Fruit fly (Drosophila melanogaster) whole organism, embryonic: ENCODE results near the gene CG2444.

ENCODE experiments used
- Adf1 ChIP-seq: fragments of 200-800 bp; sonication (Bioruptor generic); IDR thresholded peaks from 2 replicates; pipeline ENCODE4 v1.3.6; 2022; ENCODE audit warnings: missing biosample characterization, missing genetic modification characterization
- CG10366 ChIP-seq: fragments of 200-800 bp; sonication (Bioruptor generic); IDR thresholded peaks from 2 replicates; pipeline ENCODE4 v1.3.6; 2022; ENCODE audit warnings: missing biosample characterization, missing genetic modification characterization
- CG10431 ChIP-seq: fragments of 200-800 bp; sonication (Bioruptor generic); optimal IDR thresholded peaks from 3 replicates; lab custom pipeline; 2018; ENCODE audit warnings: missing biosample characterization, mild to moderate bottlenecking, missing genetic modification characterization
- CG12299 ChIP-seq: fragments of 200-800 bp; sonication (Bioruptor generic); optimal IDR thresholded peaks from 2 replicates; lab custom pipeline; 2018; ENCODE audit warnings: missing biosample characterization, mild to moderate bottlenecking, missing genetic modification characterization
- CG12744 ChIP-seq: fragments of 200-800 bp; sonication (Bioruptor generic); optimal IDR thresholded peaks from 2 replicates; lab custom pipeline; 2016; ENCODE audit warnings: missing biosample characterization, missing genetic modification characterization
- CG14710 ChIP-seq: fragments of 200-800 bp; sonication (Bioruptor generic); optimal IDR thresholded peaks from 3 replicates; lab custom pipeline; 2019; ENCODE audit warnings: missing biosample characterization, mild to moderate bottlenecking, missing genetic modification characterization, moderate library complexity
- CG15479 ChIP-seq: fragments of 200-800 bp; sonication (Bioruptor generic); optimal IDR thresholded peaks from 3 replicates; lab custom pipeline; 2019; ENCODE audit warnings: missing biosample characterization, mild to moderate bottlenecking, missing genetic modification characterization, moderate library complexity
- CG1647 ChIP-seq: fragments of 200-800 bp; sonication (Bioruptor generic); optimal IDR thresholded peaks from 3 replicates; lab custom pipeline; 2016; ENCODE audit warnings: missing biosample characterization, missing genetic modification characterization
- CG16779 ChIP-seq: fragments of 200-800 bp; sonication (Bioruptor generic); IDR thresholded peaks from 2 replicates; pipeline ENCODE4 v1.3.6; 2022; ENCODE audit warnings: missing biosample characterization, missing genetic modification characterization
- CG17186 ChIP-seq: fragments of 200-800 bp; sonication (Bioruptor generic); optimal IDR thresholded peaks from 3 replicates; lab custom pipeline; 2017; ENCODE audit warnings: missing biosample characterization, missing genetic modification reagents, missing genetic modification characterization
- CG17568 ChIP-seq: fragments of 200-800 bp; sonication (Bioruptor generic); optimal IDR thresholded peaks from 2 replicates; lab custom pipeline; 2018; ENCODE audit warnings: missing biosample characterization, mild to moderate bottlenecking, missing genetic modification characterization, moderate library complexity
- CG18764 ChIP-seq: fragments of 200-800 bp; sonication (Bioruptor generic); optimal IDR thresholded peaks from 3 replicates; lab custom pipeline; 2016; ENCODE audit warnings: missing biosample characterization, missing genetic modification characterization
- CG4730 ChIP-seq: fragments of 200-800 bp; sonication (Bioruptor generic); IDR thresholded peaks from 2 replicates; pipeline ENCODE4 v1.3.6; 2022; ENCODE audit warnings: missing biosample characterization, missing genetic modification characterization
- CG6791 ChIP-seq: fragments of 200-800 bp; sonication (Bioruptor generic); IDR thresholded peaks from 3 replicates; pipeline ENCODE4 v1.3.6; 2022; ENCODE audit warnings: missing biosample characterization, missing genetic modification characterization; ENCODE audit not compliant: partially characterized antibody
- CG7556 ChIP-seq: fragments of 200-800 bp; sonication (Bioruptor generic); optimal IDR thresholded peaks from 2 replicates; lab custom pipeline; 2017; ENCODE audit warnings: missing biosample characterization, mild to moderate bottlenecking, missing genetic modification characterization
- Camta ChIP-seq: fragments of 200-800 bp; sonication (Bioruptor generic); optimal IDR thresholded peaks from 2 replicates; lab custom pipeline; 2016; ENCODE audit warnings: missing biosample characterization, missing genetic modification characterization
- CoRest ChIP-seq: fragments of 200-800 bp; sonication (Bioruptor generic); optimal IDR thresholded peaks from 3 replicates; lab custom pipeline; 2018; ENCODE audit warnings: missing biosample characterization, mild to moderate bottlenecking, missing genetic modification characterization, moderate library complexity
- Dek ChIP-seq: fragments of 200-800 bp; sonication (Bioruptor generic); optimal IDR thresholded peaks from 3 replicates; lab custom pipeline; 2019; ENCODE audit warnings: missing biosample characterization, mild to moderate bottlenecking, missing genetic modification characterization, moderate library complexity
- Dip2 ChIP-seq: fragments of 200-800 bp; sonication (Bioruptor generic); IDR thresholded peaks from 2 replicates; pipeline ENCODE4 v1.3.6; 2022; ENCODE audit warnings: missing biosample characterization, missing genetic modification characterization
- Dip3 ChIP-seq: fragments of 200-800 bp; sonication (Bioruptor generic); optimal IDR thresholded peaks from 3 replicates; lab custom pipeline; 2016; ENCODE audit warnings: missing biosample characterization, missing genetic modification characterization
- Dref ChIP-seq: fragments of 200-800 bp; sonication (Bioruptor generic); IDR thresholded peaks from 2 replicates; pipeline ENCODE4 v1.3.6; 2022; ENCODE audit warnings: missing biosample characterization, missing genetic modification characterization
- HHEX ChIP-seq: fragments of 200-800 bp; sonication (Bioruptor generic); optimal IDR thresholded peaks from 3 replicates; lab custom pipeline; 2017; ENCODE audit warnings: missing biosample characterization, mild to moderate bottlenecking, missing genetic modification characterization, missing genetic modification reagents
- Meics ChIP-seq: fragments of 200-800 bp; sonication (Bioruptor generic); optimal IDR thresholded peaks from 2 replicates; lab custom pipeline; 2017; ENCODE audit warnings: missing biosample characterization, mild to moderate bottlenecking, missing genetic modification characterization
- Side ChIP-seq: fragments of 200-800 bp; sonication (Bioruptor generic); optimal IDR thresholded peaks from 2 replicates; lab custom pipeline; 2016; ENCODE audit warnings: missing biosample characterization, missing genetic modification characterization
- Sox102F ChIP-seq: fragments of 200-800 bp; sonication (Bioruptor generic); optimal IDR thresholded peaks from 2 replicates; lab custom pipeline; 2018; ENCODE audit warnings: missing biosample characterization, mild to moderate bottlenecking, missing genetic modification characterization, moderate library complexity
- Sry-δ ChIP-seq: fragments of 200-800 bp; sonication (Bioruptor generic); optimal IDR thresholded peaks from 2 replicates; lab custom pipeline; 2016; ENCODE audit warnings: missing biosample characterization, missing genetic modification characterization
- cg ChIP-seq: fragments of 200-800 bp; sonication (Bioruptor generic); optimal IDR thresholded peaks from 3 replicates; lab custom pipeline; 2019; ENCODE audit warnings: missing biosample characterization, mild to moderate bottlenecking, missing genetic modification characterization, moderate library complexity
- crc ChIP-seq: fragments of 200-800 bp; sonication (Bioruptor generic); optimal IDR thresholded peaks from 2 replicates; lab custom pipeline; 2016; ENCODE audit warnings: missing biosample characterization, missing genetic modification characterization
- crol ChIP-seq: fragments of 200-800 bp; sonication (Bioruptor generic); IDR thresholded peaks from 2 replicates; pipeline ENCODE4 v1.3.6; 2022; ENCODE audit warnings: missing biosample characterization, missing genetic modification characterization
- dm ChIP-seq: fragments of 200-800 bp; sonication (Bioruptor generic); optimal IDR thresholded peaks from 3 replicates; lab custom pipeline; 2016; ENCODE audit warnings: missing biosample characterization, missing genetic modification characterization
- dmrt99B ChIP-seq: fragments of 200-800 bp; sonication (Bioruptor generic); optimal IDR thresholded peaks from 2 replicates; lab custom pipeline; 2018; ENCODE audit warnings: missing biosample characterization, mild to moderate bottlenecking, missing genetic modification characterization, moderate library complexity
- fd102C ChIP-seq: fragments of 200-800 bp; sonication (Bioruptor generic); optimal IDR thresholded peaks from 2 replicates; lab custom pipeline; 2018; ENCODE audit warnings: missing biosample characterization, mild to moderate bottlenecking, missing genetic modification characterization, moderate library complexity
- ind ChIP-seq: fragments of 200-800 bp; sonication (Bioruptor generic); optimal IDR thresholded peaks from 3 replicates; lab custom pipeline; 2016; ENCODE audit warnings: missing biosample characterization, missing genetic modification characterization
- luna ChIP-seq: fragments of 200-800 bp; sonication (Bioruptor generic); optimal IDR thresholded peaks from 2 replicates; lab custom pipeline; 2016; ENCODE audit warnings: missing biosample characterization, missing genetic modification characterization
- mam ChIP-seq: fragments of 200-800 bp; sonication (Bioruptor generic); optimal IDR thresholded peaks from 3 replicates; lab custom pipeline; 2016; ENCODE audit warnings: missing biosample characterization, missing genetic modification characterization
- mld ChIP-seq: fragments of 200-800 bp; sonication (Bioruptor generic); IDR thresholded peaks from 3 replicates; pipeline ENCODE4 v1.3.6; 2022; ENCODE audit warnings: missing biosample characterization, missing genetic modification characterization; ENCODE audit not compliant: partially characterized antibody
- nmo ChIP-seq: fragments of 200-800 bp; sonication (Bioruptor generic); optimal IDR thresholded peaks from 2 replicates; lab custom pipeline; 2018; ENCODE audit warnings: missing biosample characterization, mild to moderate bottlenecking, missing genetic modification characterization, moderate library complexity
- pan ChIP-seq, 4 experiments: fragments of >200 bp in 3 of 4; fragments of 200-800 bp in 1 of 4; sonication (Bioruptor generic) in 1 of 4; optimal IDR thresholded peaks in 3 of 4; IDR thresholded peaks in 1 of 4; 2 replicates each; pipeline versions ENCODE4 v1.3.6 to Lab custom; 2017 to 2022; ENCODE audit warnings: missing biosample characterization in 2 of 4, missing genetic modification characterization in 2 of 4, mixed read lengths in 1 of 4
- pros ChIP-seq: fragments of 200-800 bp; sonication (Bioruptor generic); optimal IDR thresholded peaks from 3 replicates; lab custom pipeline; 2019; ENCODE audit warnings: missing biosample characterization, mild to moderate bottlenecking, missing genetic modification characterization, moderate library complexity
- salm ChIP-seq: fragments of 200-800 bp; sonication (Bioruptor generic); optimal IDR thresholded peaks from 2 replicates; lab custom pipeline; 2018; ENCODE audit warnings: missing biosample characterization, mild to moderate bottlenecking, missing genetic modification characterization
- sens-2 ChIP-seq: fragments of 200-800 bp; sonication (Bioruptor generic); IDR thresholded peaks from 2 replicates; pipeline ENCODE4 v1.3.6; 2022; ENCODE audit warnings: missing biosample characterization, missing genetic modification characterization
- sna ChIP-seq: fragments of 200-800 bp; sonication (Bioruptor generic); IDR thresholded peaks from 2 replicates; pipeline ENCODE4 v1.3.6; 2022; ENCODE audit warnings: missing biosample characterization, missing genetic modification characterization; ENCODE audit not compliant: partially characterized antibody
- sqz ChIP-seq: fragments of 200-800 bp; sonication (Bioruptor generic); optimal IDR thresholded peaks from 3 replicates; lab custom pipeline; 2018; ENCODE audit warnings: missing biosample characterization, mild to moderate bottlenecking, missing genetic modification characterization
- tin ChIP-seq: fragments of 200-800 bp; sonication (Bioruptor generic); optimal IDR thresholded peaks from 3 replicates; lab custom pipeline; 2016; ENCODE audit warnings: missing biosample characterization, missing genetic modification characterization
- toy ChIP-seq: fragments of 200-800 bp; sonication (Bioruptor generic); IDR thresholded peaks from 2 replicates; pipeline ENCODE4 v1.3.6; 2022; ENCODE audit warnings: missing biosample characterization, missing genetic modification characterization
- trem ChIP-seq: fragments of 200-800 bp; optimal IDR thresholded peaks from 3 replicates; lab custom pipeline; 2019; ENCODE audit warnings: missing biosample characterization, mild to moderate bottlenecking, missing genetic modification characterization, moderate library complexity
- ttk ChIP-seq: fragments of 200-800 bp; sonication (Bioruptor generic); IDR thresholded peaks from 2 replicates; pipeline ENCODE4 v2.1.2; 2022; ENCODE audit warnings: missing biosample characterization, missing genetic modification characterization
- tx ChIP-seq: fragments of 200-800 bp; sonication (Bioruptor generic); optimal IDR thresholded peaks from 2 replicates; lab custom pipeline; 2016; ENCODE audit warnings: missing biosample characterization, missing genetic modification characterization
- wor ChIP-seq: fragments of 200-800 bp; sonication (Bioruptor generic); IDR thresholded peaks from 2 replicates; pipeline ENCODE4 v1.3.6; 2022; ENCODE audit warnings: missing biosample characterization, missing genetic modification characterization

CG2444 gene

DNA sequence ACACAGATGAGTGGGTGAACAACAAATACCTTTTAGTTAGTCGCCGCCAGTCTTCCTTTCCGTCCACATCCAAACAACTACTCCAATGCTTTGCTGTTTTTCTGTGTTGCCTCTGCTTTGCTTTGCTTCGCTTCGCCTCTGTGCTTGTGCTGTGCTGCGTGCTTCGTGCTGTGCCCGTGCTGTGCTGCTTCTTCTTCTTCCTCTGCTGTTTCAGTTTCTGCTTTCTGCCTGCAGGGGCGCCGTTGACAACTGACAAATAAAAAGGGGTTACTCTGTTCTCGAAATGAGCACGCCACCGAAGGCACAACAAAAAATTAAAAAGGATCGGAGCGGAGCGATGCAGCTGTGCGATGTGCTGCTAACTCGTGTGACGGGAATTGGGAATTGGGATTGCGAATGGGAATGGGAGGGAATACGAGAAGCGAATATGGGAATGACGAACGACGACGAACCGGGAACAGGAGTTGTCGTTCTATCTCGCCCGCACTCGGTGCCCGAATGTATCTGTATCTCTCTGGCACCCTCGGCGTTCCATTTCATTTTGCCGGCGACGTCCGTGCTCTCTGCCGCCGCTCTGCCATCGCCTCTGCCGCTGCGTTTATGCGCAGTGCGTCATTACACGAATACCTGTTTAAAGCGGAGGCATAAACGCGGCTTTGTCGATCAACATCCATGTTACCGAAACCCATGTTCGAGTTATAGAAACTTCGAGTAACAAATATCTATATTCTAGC is 9.6 kb upstream of the CG2444 start (continued):
- TF ChIP-seq CG17568 (GFP tag; lab: Kevin White, UChicago), result peak; percentile 2
- peak; percentile 48 for TF ChIP-seq mam (GFP tag; lab: Kevin White, UChicago)
- peak; percentile 65 for TF ChIP-seq CG4730 (GFP tag; lab: Robert Waterston, UW)
- TF ChIP-seq salm (tag; lab: Kevin White, UChicago), result peak; percentile 43
- peak; percentile 46 for TF ChIP-seq sqz (GFP tag; lab: Kevin White, UChicago)
- TF ChIP-seq Sox102F (GFP tag; lab: Kevin White, UChicago), result peak; percentile 72
- TF ChIP-seq ttk (GFP tag; lab: Robert Waterston, UW), result peak; percentile 47; the same call in 1 of the 2 replicates
- peak; percentile 27 for TF ChIP-seq CG14710 (tag; lab: Kevin White, UChicago)
- TF ChIP-seq Camta (GFP tag; lab: Kevin White, UChicago), result peak; percentile 9
- TF ChIP-seq CG10431, result peak; percentile 8
- peak; percentile 72; the same call in 1 of the 2 replicates for TF ChIP-seq CG16779
- TF ChIP-seq CG15479 (GFP tag; lab: Kevin White, UChicago), result no peak
- TF ChIP-seq Dref (GFP tag; lab: Robert Waterston, UW), result peak; percentile 21; the same call in 1 of the 2 replicates
- peak; percentile 67 for TF ChIP-seq Dek
- TF ChIP-seq Meics (GFP tag; lab: Kevin White, UChicago), result peak; percentile 82
- no peak for TF ChIP-seq CG17186 (GFP tag; lab: Kevin White, UChicago)
- no peak for TF ChIP-seq CG18764 (GFP tag; lab: Kevin White, UChicago)
- peak; percentile 82 for TF ChIP-seq Adf1 (GFP tag; lab: Robert Waterston, UW)
- TF ChIP-seq CG12299 (tag; lab: Kevin White, UChicago), result peak; percentile 8
- TF ChIP-seq Dip2 (GFP tag; lab: Robert Waterston, UW), result no peak
- TF ChIP-seq sna (GFP tag; lab: Robert Waterston, UW), result no peak
- TF ChIP-seq tin (GFP tag; lab: Kevin White, UChicago), result no peak
- no peak for TF ChIP-seq CG12744 (GFP tag; lab: Kevin White, UChicago)
- TF ChIP-seq Sry-δ (GFP tag; lab: Kevin White, UChicago), result peak; percentile 40
- peak; percentile 73 for TF ChIP-seq dmrt99B (tag; lab: Kevin White, UChicago)
- TF ChIP-seq pan (optimal IDR thresholded peaks at IDR 0.05; lab: Kevin White, UChicago), result no peak
- TF ChIP-seq pan (GFP tag; optimal IDR thresholded peaks at IDR 0.05 in 1 of 2, IDR thresholded peaks at IDR 0.05 in 1 of 2), result peak in 1 of 2 experiments; percentile 57
- no peak for TF ChIP-seq CG1647 (GFP tag; lab: Kevin White, UChicago)
- peak; percentile 60 for TF ChIP-seq tx (GFP tag; lab: Kevin White, UChicago)
- peak; percentile 61 for TF ChIP-seq nmo (GFP tag; lab: Kevin White, UChicago)
- TF ChIP-seq CG7556 (GFP tag; lab: Kevin White, UChicago), result peak; percentile 66
- no peak for TF ChIP-seq fd102C (GFP tag; lab: Kevin White, UChicago)
- TF ChIP-seq cg, result no peak
- TF ChIP-seq mld, result no peak
- TF ChIP-seq wor, result no peak
- TF ChIP-seq CG6791 (GFP tag; lab: Robert Waterston, UW), result peak; percentile 62; the same call in 1 of the 3 replicates
- TF ChIP-seq pros (GFP tag; lab: Kevin White, UChicago), result peak; percentile 29
- TF ChIP-seq toy, result peak; percentile 58; the same call in 1 of the 2 replicates
- no peak for TF ChIP-seq luna (GFP tag; lab: Kevin White, UChicago)
- no peak for TF ChIP-seq crol (GFP tag; lab: Robert Waterston, UW)
- TF ChIP-seq sens-2 (GFP tag; lab: Robert Waterston, UW), result no peak
- TF ChIP-seq crc (GFP tag; lab: Kevin White, UChicago), result peak; percentile 34
- TF ChIP-seq HHEX (GFP tag; lab: Kevin White, UChicago), result peak; percentile 70
- TF ChIP-seq trem (tag; lab: Kevin White, UChicago), result peak; percentile 98
- TF ChIP-seq CG10366 (GFP tag; lab: Robert Waterston, UW), result peak; percentile 58
- peak; percentile 50 for TF ChIP-seq ind (GFP tag; lab: Kevin White, UChicago)
- TF ChIP-seq dm (GFP tag; lab: Kevin White, UChicago), result peak; percentile 76
- peak; percentile 61 for TF ChIP-seq Dip3 (GFP tag; lab: Kevin White, UChicago)
- peak; percentile 65 for TF ChIP-seq CoRest (tag; lab: Kevin White, UChicago)
- no peak for TF ChIP-seq Side (GFP tag; lab: Kevin White, UChicago)
